Fruit fly (Drosophila melanogaster): ENCODE data around the gene ath.

dm6 chr2L:10237725-10238446 lies 26.9 kb downstream of the ath start, which contains the start of gene mthl15:
- TF ChIP-seq CG8478 (optimal IDR thresholded peaks at IDR 0.05) (no peak), CTCF (optimal IDR thresholded peaks at IDR 0.05) (no peak)
